Fruit fly (Drosophila melanogaster) whole organism, wandering third instar larva: ENCODE results near the gene RpL30.
A peak's percentile ranks its signal among the peaks of the same experiment; 100 is the strongest.

Source experiments
- Abd-B ChIP-seq: fragments of >200 bp; optimal IDR thresholded peaks from 2 replicates; lab custom pipeline; 2017; ENCODE audit warnings: missing biosample characterization, missing genetic modification characterization
- CG32264 ChIP-seq: fragments of 200-800 bp; sonication (Bioruptor generic); optimal IDR thresholded peaks from 2 replicates; lab custom pipeline; 2016; ENCODE audit warnings: missing biosample characterization, missing genetic modification characterization
- CG9705 ChIP-seq: fragments of 200-800 bp; sonication (Bioruptor generic); optimal IDR thresholded peaks from 2 replicates; lab custom pipeline; 2018; ENCODE audit warnings: missing biosample characterization, mild to moderate bottlenecking, missing genetic modification characterization
- CrebA ChIP-seq: fragments of 200-800 bp; sonication (Bioruptor generic); optimal IDR thresholded peaks from 2 replicates; lab custom pipeline; 2016; ENCODE audit warnings: missing biosample characterization, mild to moderate bottlenecking, missing genetic modification characterization, borderline replicate concordance
- Dfd ChIP-seq: fragments of >200 bp; optimal IDR thresholded peaks from 2 replicates; lab custom pipeline; 2017; ENCODE audit warnings: missing biosample characterization, missing genetic modification characterization
- Dif ChIP-seq: fragments of 200-275, 200-300 bp; sonication (Bioruptor generic); optimal IDR thresholded peaks from 2 replicates; lab custom pipeline; 2018; ENCODE audit warnings: missing biosample characterization, missing genetic modification characterization; ENCODE audit not compliant: partially characterized antibody
- GATAd ChIP-seq: sonication (Bioruptor generic); optimal IDR thresholded peaks from 2 replicates; lab custom pipeline; 2016; ENCODE audit warnings: missing biosample characterization, missing genetic modification characterization
- HLH106 ChIP-seq: fragments of 200-800 bp; optimal IDR thresholded peaks from 3 replicates; lab custom pipeline; 2019; ENCODE audit warnings: missing biosample characterization, mild to moderate bottlenecking, missing genetic modification characterization, moderate library complexity
- Hnf4 ChIP-seq: fragments of 200-800 bp; sonication (Bioruptor generic); optimal IDR thresholded peaks from 2 replicates; lab custom pipeline; 2016; ENCODE audit warnings: missing biosample characterization, mild to moderate bottlenecking, missing genetic modification characterization
- Hr78 ChIP-seq: fragments of >200 bp; optimal IDR thresholded peaks from 2 replicates; lab custom pipeline; 2017; ENCODE audit warnings: missing biosample characterization, missing genetic modification characterization
- Hr83 ChIP-seq: fragments of 200-300 bp; sonication (Bioruptor generic); optimal IDR thresholded peaks from 2 replicates; lab custom pipeline; 2016; ENCODE audit warnings: missing biosample characterization, mild to moderate bottlenecking, missing genetic modification characterization, moderate library complexity; ENCODE audit not compliant: poor library complexity, severe bottlenecking
- Jra ChIP-seq: sonication (Bioruptor generic); optimal IDR thresholded peaks from 2 replicates; lab custom pipeline; 2016; ENCODE audit warnings: missing biosample characterization, missing genetic modification characterization
- Mio ChIP-seq: sonication (Bioruptor generic); optimal IDR thresholded peaks from 2 replicates; lab custom pipeline; 2016; ENCODE audit warnings: missing biosample characterization, missing genetic modification characterization
- Myc ChIP-seq: fragments of >200 bp; optimal IDR thresholded peaks from 2 replicates; lab custom pipeline; 2017
- N ChIP-seq: fragments of >200 bp; optimal IDR thresholded peaks from 2 replicates; lab custom pipeline; 2018; ENCODE audit warnings: missing biosample characterization, missing external identifiers, missing genetic modification characterization
- OdsH ChIP-seq: fragments of 200-800 bp; sonication (Bioruptor generic); optimal IDR thresholded peaks from 2 replicates; lab custom pipeline; 2016; ENCODE audit warnings: missing biosample characterization, mild to moderate bottlenecking, missing genetic modification characterization
- Rel ChIP-seq, 2 experiments: fragments of 200-800 bp; sonication (Bioruptor generic) in 1 of 2; optimal IDR thresholded peaks; 2 replicates in 1 of 2; 3 replicates in 1 of 2; lab custom pipeline; 2016 to 2019; ENCODE audit warnings: mild to moderate bottlenecking in 2 of 2, missing biosample characterization in 2 of 2, missing genetic modification characterization in 2 of 2, moderate library complexity in 1 of 2
- Sp1 ChIP-seq: fragments of 200-800 bp; sonication (Bioruptor generic); optimal IDR thresholded peaks from 3 replicates; lab custom pipeline; 2019; ENCODE audit warnings: missing biosample characterization, mild to moderate bottlenecking, missing genetic modification characterization, moderate library complexity
- Vsx2 ChIP-seq: fragments of 200-300, 225-300 bp; sonication (Bioruptor generic); optimal IDR thresholded peaks from 2 replicates; lab custom pipeline; 2018; ENCODE audit warnings: missing biosample characterization, missing genetic modification characterization; ENCODE audit not compliant: partially characterized antibody
- br ChIP-seq: fragments of 200-800 bp; sonication (Bioruptor generic); optimal IDR thresholded peaks from 2 replicates; lab custom pipeline; 2016; ENCODE audit warnings: missing biosample characterization, missing genetic modification characterization
- brk ChIP-seq: fragments of 200-800 bp; sonication (Bioruptor generic); optimal IDR thresholded peaks from 2 replicates; lab custom pipeline; 2016; ENCODE audit warnings: missing biosample characterization, mild to moderate bottlenecking, missing genetic modification characterization
- dl ChIP-seq, 2 experiments: fragments of 175-275, 200-275 bp in 1 of 2; fragments of 200-275 bp in 1 of 2; sonication (Bioruptor generic); optimal IDR thresholded peaks; lab custom pipeline; 2018; ENCODE audit warnings: mild to moderate bottlenecking in 2 of 2, missing biosample characterization in 2 of 2, missing genetic modification characterization in 2 of 2, moderate library complexity in 2 of 2; ENCODE audit not compliant: partially characterized antibody in 2 of 2, insufficient read depth in 1 of 2
- dmrt93B ChIP-seq: fragments of 200-800 bp; sonication (Bioruptor generic); optimal IDR thresholded peaks from 2 replicates; lab custom pipeline; 2018; ENCODE audit warnings: missing biosample characterization, mild to moderate bottlenecking, missing genetic modification characterization
- dsf ChIP-seq: sonication (Bioruptor generic); optimal IDR thresholded peaks from 2 replicates; lab custom pipeline; 2016; ENCODE audit warnings: missing biosample characterization, missing genetic modification characterization, borderline replicate concordance
- ey ChIP-seq: fragments of 200-800 bp; sonication (Bioruptor generic); optimal IDR thresholded peaks from 2 replicates; lab custom pipeline; 2016; ENCODE audit warnings: missing biosample characterization, missing genetic modification characterization
- foxo ChIP-seq, 2 experiments: fragments of 200-800 bp; sonication (Bioruptor generic); optimal IDR thresholded peaks; 2 replicates in 1 of 2; 3 replicates in 1 of 2; lab custom pipeline; 2016 to 2017; ENCODE audit warnings: missing biosample characterization in 2 of 2, missing genetic modification characterization in 2 of 2
- fru ChIP-seq: fragments of 200-800 bp; sonication (Bioruptor generic); optimal IDR thresholded peaks from 3 replicates; lab custom pipeline; 2016; ENCODE audit warnings: missing biosample characterization, mild to moderate bottlenecking, missing genetic modification characterization
- h ChIP-seq: fragments of 200-800 bp; sonication (Bioruptor generic); optimal IDR thresholded peaks from 3 replicates; lab custom pipeline; 2016; ENCODE audit warnings: missing biosample characterization, mild to moderate bottlenecking, missing genetic modification characterization
- jim ChIP-seq: fragments of 175-275, 200-325 bp; sonication (Bioruptor generic); optimal IDR thresholded peaks from 2 replicates; lab custom pipeline; 2016; ENCODE audit warnings: missing biosample characterization, mild to moderate bottlenecking, missing genetic modification characterization
- lola ChIP-seq: fragments of >200 bp; optimal IDR thresholded peaks from 2 replicates; lab custom pipeline; 2017; ENCODE audit warnings: missing biosample characterization, missing genetic modification characterization
- pan ChIP-seq: fragments of >200 bp; optimal IDR thresholded peaks from 2 replicates; lab custom pipeline; 2017
- psq ChIP-seq: fragments of 200-800 bp; sonication (Bioruptor generic); optimal IDR thresholded peaks from 3 replicates; lab custom pipeline; 2017; ENCODE audit warnings: missing biosample characterization, mild to moderate bottlenecking, missing genetic modification characterization, moderate library complexity
- rgr ChIP-seq: fragments of 200-800 bp; sonication (Bioruptor generic); optimal IDR thresholded peaks from 3 replicates; lab custom pipeline; 2016; ENCODE audit warnings: missing biosample characterization, mild to moderate bottlenecking, missing genetic modification characterization
- sage ChIP-seq: fragments of 200-800 bp; sonication (Bioruptor generic); optimal IDR thresholded peaks from 2 replicates; lab custom pipeline; 2016; ENCODE audit warnings: missing biosample characterization, mild to moderate bottlenecking, missing genetic modification characterization
- sv ChIP-seq: fragments of 200-800 bp; sonication (Bioruptor generic); optimal IDR thresholded peaks from 3 replicates; lab custom pipeline; 2016; ENCODE audit warnings: missing biosample characterization, missing genetic modification characterization
- tai ChIP-seq: sonication (Bioruptor generic); optimal IDR thresholded peaks from 2 replicates; lab custom pipeline; 2016; ENCODE audit warnings: missing biosample characterization, missing genetic modification characterization
- usp ChIP-seq: fragments of >200 bp; optimal IDR thresholded peaks from 2 replicates; lab custom pipeline; 2017; ENCODE audit warnings: missing biosample characterization, missing genetic modification characterization
- woc ChIP-seq: sonication (Bioruptor generic); optimal IDR thresholded peaks from 2 replicates; lab custom pipeline; 2016; ENCODE audit warnings: missing biosample characterization, mild to moderate bottlenecking, missing genetic modification characterization

The RpL30 gene

DNA sequence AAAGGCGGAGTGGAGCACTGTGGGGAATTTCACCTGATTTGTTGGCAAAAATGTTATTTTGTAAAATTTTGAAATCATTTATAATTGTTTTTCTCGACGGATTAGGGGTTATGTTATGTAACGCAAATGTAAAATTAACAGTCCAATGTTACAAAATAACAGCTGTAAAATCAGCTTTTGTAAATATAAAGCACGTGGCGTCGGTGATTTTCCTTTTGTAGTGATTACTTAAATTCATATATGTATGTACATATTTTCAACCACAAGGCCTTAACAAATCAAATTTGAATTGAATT is 13.1 kb upstream of the RpL30 start, which contains the start of gene CG15172:
TSS of gene CG15172 (plus strand) at position 197 of the 296 bp plus-strand sequence.
- no peak for TF ChIP-seq woc (GFP tag; lab: Kevin White, UChicago)
- TF ChIP-seq usp (GFP tag; lab: Kevin White, UChicago), result no peak

DNA sequence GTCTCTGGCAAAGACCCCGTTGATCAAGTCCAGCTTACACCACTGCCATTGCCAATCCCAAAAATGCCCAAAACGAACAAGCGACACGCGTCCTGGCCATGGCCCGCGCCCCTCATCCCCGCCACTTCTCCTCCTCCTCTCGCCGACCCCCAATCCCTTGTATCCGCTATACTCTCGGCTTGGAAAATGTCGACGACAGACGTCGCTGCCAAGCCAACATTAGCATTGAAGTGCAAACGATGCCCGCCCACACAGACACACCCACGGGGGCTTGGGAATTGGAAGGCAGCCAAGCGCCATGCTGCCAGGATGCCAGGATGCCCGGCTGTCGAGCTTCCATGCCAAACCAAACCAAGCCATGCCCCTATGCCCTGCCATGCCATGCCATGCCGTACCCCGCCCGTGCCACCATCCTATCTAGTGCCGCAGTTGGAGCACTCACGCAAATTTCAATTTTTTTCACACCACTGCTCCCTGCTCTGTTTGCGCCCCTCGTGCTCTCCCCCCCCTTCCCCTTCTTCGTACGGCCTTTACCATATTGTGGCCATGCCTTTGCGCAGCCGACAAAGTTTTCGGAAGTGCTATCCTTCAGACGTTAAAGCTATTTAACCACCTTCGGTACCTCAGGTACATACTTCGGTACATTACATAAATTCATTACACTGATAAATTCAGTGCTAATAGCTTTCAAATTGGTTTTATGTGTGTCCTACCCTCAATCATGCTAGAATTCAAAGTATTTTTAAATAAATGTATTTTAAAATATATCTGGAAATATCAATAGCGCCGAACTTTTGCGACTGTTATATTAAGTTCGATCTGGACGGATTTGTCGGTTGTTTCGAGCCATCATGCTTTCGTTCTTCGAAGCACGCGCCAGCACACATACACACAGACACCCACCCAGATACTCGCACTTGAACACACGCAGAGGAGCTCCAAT is 12.4 kb upstream of the RpL30 start:
- TF ChIP-seq lola (GFP tag; lab: Kevin White, UChicago) (no peak), Abd-B (GFP tag; lab: Kevin White, UChicago) (no peak), sage (GFP tag; lab: Kevin White, UChicago) (peak; percentile 49), N (no peak), CG9705 (GFP tag; lab: Kevin White, UChicago) (peak; percentile 66), h (GFP tag; lab: Kevin White, UChicago) (peak; percentile 87), HLH106 (tag; lab: Kevin White, UChicago) (peak; percentile 85), pan (lab: Kevin White, UChicago) (no peak), OdsH (peak; percentile 81), Myc (lab: Kevin White, UChicago) (no peak), CG32264 (GFP tag; lab: Kevin White, UChicago) (peak; percentile 14), fru (GFP tag; lab: Kevin White, UChicago) (peak; percentile 82), Rel (GFP tag; optimal IDR thresholded peaks at IDR 0.05; lab: Kevin White, UChicago) (peak; percentile 43), Rel (tag; optimal IDR thresholded peaks at IDR 0.05; lab: Kevin White, UChicago) (peak; percentile 49), dl (GFP tag; optimal IDR thresholded peaks at IDR 0.05; lab: Kevin White, UChicago; ENCODE audit: insufficient read depth in 1 of 2, partially characterized antibody in 2 of 2) (no peak), Mio (GFP tag; lab: Kevin White, UChicago) (no peak), Dfd (no peak), Vsx2 (GFP tag; lab: Kevin White, UChicago) (no peak), tai (GFP tag; lab: Kevin White, UChicago) (no peak), ey (GFP tag; lab: Kevin White, UChicago) (peak; percentile 62), rgr (GFP tag; lab: Kevin White, UChicago) (peak; percentile 76), jim (GFP tag; lab: Kevin White, UChicago) (no peak), Hnf4 (GFP tag; lab: Kevin White, UChicago) (peak; percentile 16), foxo (GFP tag; optimal IDR thresholded peaks at IDR 0.05; lab: Kevin White, UChicago) (peak in 1 of 2 experiments; percentile 87), dmrt93B (peak; percentile 75), usp (GFP tag; lab: Kevin White, UChicago) (no peak), Jra (no peak), br (GFP tag; lab: Kevin White, UChicago) (peak; percentile 73), Hr78 (GFP tag; lab: Kevin White, UChicago) (no peak), woc (GFP tag; lab: Kevin White, UChicago) (peak; percentile 64), brk (GFP tag; lab: Kevin White, UChicago) (peak; percentile 16), Hr83 (no peak), dsf (GFP tag; lab: Kevin White, UChicago) (no peak), GATAd (GFP tag; lab: Kevin White, UChicago) (no peak), Sp1 (GFP tag; lab: Kevin White, UChicago) (peak; percentile 91), sv (GFP tag; lab: Kevin White, UChicago) (peak; percentile 50), CrebA (GFP tag; lab: Kevin White, UChicago) (peak; percentile 47), Dif (no peak), psq (peak; percentile 64)
